Worm (Caenorhabditis elegans) whole organism, midembryonic: ENCODE data around the gene VM106R.1.

Source experiments
- T22C8.4 ChIP-seq: fragments of 200-800 bp; sonication (Bioruptor generic); IDR thresholded peaks from 2 replicates; pipeline ENCODE4 v1.3.6; 2022; ENCODE audit warnings: missing genetic modification characterization, missing compliant biosample characterization
- cog-1 ChIP-seq: sonication (generic microtip); optimal IDR thresholded peaks from 2 replicates; lab custom pipeline; 2016; ENCODE audit warnings: missing genetic modification characterization, missing compliant biosample characterization
- flt-1 ChIP-seq: fragments of 200-800 bp; sonication (Bioruptor generic); IDR thresholded peaks from 2 replicates; pipeline ENCODE4 v1.3.6; 2022; ENCODE audit warnings: missing genetic modification characterization, missing compliant biosample characterization
- klf-2 ChIP-seq: fragments of 200-800 bp; sonication (Bioruptor generic); conservative IDR thresholded peaks from 2 replicates; pipeline ENCODE4 v1.3.6; 2022; ENCODE audit warnings: missing genetic modification reagents, missing genetic modification characterization, missing compliant biosample characterization
- med-1 ChIP-seq: sonication (generic microtip); optimal IDR thresholded peaks from 2 replicates; lab custom pipeline; 2017; ENCODE audit warnings: missing genetic modification characterization, mild to moderate bottlenecking, missing compliant biosample characterization, antibody characterized with exemption, missing genetic modification reagents; ENCODE audit not compliant: insufficient read depth
- ref-1 ChIP-seq: fragments of 200-800 bp; sonication (Bioruptor generic); conservative IDR thresholded peaks from 2 replicates; pipeline ENCODE4 v1.3.6; 2022; ENCODE audit warnings: missing genetic modification reagents, missing genetic modification characterization, missing compliant biosample characterization
- tab-1 ChIP-seq: fragments of 200-800 bp; sonication (Bioruptor generic); IDR thresholded peaks from 2 replicates; pipeline ENCODE4 v1.3.6; 2022; ENCODE audit warnings: missing genetic modification characterization, missing compliant biosample characterization
- ztf-23 ChIP-seq: fragments of 200-800 bp; sonication (Bioruptor generic); IDR thresholded peaks from 2 replicates; pipeline ENCODE4 v1.3.6; 2022; ENCODE audit warnings: missing genetic modification reagents, missing genetic modification characterization, missing compliant biosample characterization
- ztf-29 ChIP-seq: fragments of 200-800 bp; sonication (Bioruptor generic); IDR thresholded peaks from 2 replicates; pipeline ENCODE4 v1.3.6; 2022; ENCODE audit warnings: missing genetic modification reagents, missing genetic modification characterization, missing compliant biosample characterization

The VM106R.1 gene

DNA sequence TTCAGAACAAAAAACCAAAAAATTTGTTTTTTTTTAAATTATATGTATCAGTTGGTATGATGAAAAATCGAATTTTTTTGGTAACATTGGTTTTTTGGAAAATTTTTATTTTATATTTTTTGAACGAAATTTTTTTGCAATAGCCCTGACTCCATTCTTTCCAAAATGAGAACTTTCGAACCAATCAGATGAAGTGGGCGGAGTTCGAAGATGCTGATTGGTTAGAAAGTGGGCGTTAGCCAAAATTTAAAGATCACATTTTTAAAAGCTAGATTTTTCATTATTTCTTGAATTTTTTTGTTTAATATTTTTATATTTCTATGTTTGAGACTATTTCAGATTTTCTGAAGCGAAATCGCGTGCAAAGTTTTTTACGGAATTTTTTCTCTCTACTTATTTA lies 32.3 kb upstream of the VM106R.1 start:
- TF ChIP-seq med-1 (GFP tag; lab: Kevin White, UChicago), result no peak
- TF ChIP-seq tab-1 (GFP tag; lab: Robert Waterston, UW), result no peak
- TF ChIP-seq ztf-29 (GFP tag; lab: Robert Waterston, UW), result no peak
- no peak for TF ChIP-seq T22C8.4 (GFP tag; lab: Robert Waterston, UW)
- no peak for TF ChIP-seq cog-1
- no peak for TF ChIP-seq ref-1 (GFP tag; lab: Robert Waterston, UW)
- TF ChIP-seq flt-1 (GFP tag; lab: Robert Waterston, UW), result no peak
- TF ChIP-seq ztf-23 (GFP tag; lab: Robert Waterston, UW), result no peak
- TF ChIP-seq klf-2 (GFP tag; lab: Robert Waterston, UW), result no peak

DNA sequence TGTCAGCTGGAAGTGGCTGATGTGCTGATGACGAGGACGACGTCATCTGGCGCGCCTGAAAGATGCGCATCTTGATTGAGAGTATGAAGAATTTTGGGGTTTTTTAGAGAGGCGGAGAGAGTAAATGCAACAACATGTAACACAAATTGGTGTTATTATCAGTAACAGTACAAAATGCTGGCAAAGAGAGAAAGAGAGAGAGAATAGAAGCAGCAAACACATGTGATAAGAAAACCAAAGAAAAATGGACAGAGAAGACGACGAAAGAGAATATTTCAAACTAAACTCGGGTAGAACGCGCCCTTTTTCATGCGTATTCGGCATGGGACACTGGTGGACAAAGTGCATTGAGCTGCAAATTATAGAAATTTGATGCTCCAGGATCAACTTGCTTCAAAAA lies 31.9 kb upstream of the VM106R.1 start, which contains the start of gene M106.3:
TSS of gene M106.3 (minus strand) at position 70 of the 400 bp plus-strand sequence.
- TF ChIP-seq ref-1 (GFP tag; lab: Robert Waterston, UW) (no peak), ztf-23 (GFP tag; lab: Robert Waterston, UW) (no peak), flt-1 (GFP tag; lab: Robert Waterston, UW) (no peak), klf-2 (GFP tag; lab: Robert Waterston, UW) (no peak), ztf-29 (GFP tag; lab: Robert Waterston, UW) (no peak), tab-1 (GFP tag; lab: Robert Waterston, UW) (no peak)

DNA sequence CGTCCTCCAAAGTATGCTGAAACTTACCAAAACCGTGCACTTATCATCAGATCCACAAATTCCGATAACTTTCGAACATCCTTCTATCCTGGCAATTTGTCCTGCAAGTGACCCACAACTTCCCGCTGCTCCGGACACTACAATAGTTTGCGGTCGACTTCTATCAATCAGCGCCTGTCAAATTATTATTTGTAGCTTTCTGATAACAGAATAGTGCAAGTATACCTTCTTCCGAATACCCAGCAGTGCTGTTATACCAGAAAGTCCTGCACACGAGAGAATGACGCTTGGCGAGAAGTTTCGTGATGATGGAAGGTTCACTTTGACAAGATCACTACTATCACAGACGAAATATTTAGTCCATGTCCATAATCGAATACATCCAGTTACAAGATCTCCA lies 30.4 kb upstream of the VM106R.1 start:
- TF ChIP-seq cog-1 (no peak), tab-1 (GFP tag; lab: Robert Waterston, UW) (no peak), flt-1 (GFP tag; lab: Robert Waterston, UW) (no peak)

DNA sequence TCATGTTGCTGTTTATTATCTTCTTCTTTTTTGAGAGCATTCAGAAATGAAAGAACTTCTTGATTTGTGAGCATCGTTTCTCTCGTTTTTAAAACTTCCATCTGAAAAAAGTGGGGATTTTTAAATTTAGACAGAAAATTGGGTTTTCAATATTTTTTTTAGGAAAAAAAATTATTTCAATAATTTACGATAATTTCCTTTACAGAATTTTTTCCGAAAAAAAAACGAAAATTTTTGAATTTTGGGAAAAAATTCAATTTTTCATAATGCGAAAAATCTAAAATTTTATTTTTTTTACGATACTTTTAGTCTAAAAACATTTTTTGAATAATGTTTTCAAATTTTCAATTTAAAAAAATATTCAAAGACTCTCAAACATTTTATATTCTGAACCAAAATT lies 28.1 kb upstream of the VM106R.1 start, which contains the start of gene M106.7:
TSS of gene M106.7 (minus strand) at position 101 of the 400 bp plus-strand sequence.
- TF ChIP-seq flt-1 (GFP tag; lab: Robert Waterston, UW) (no peak), ref-1 (GFP tag; lab: Robert Waterston, UW) (no peak), cog-1 (no peak)

DNA sequence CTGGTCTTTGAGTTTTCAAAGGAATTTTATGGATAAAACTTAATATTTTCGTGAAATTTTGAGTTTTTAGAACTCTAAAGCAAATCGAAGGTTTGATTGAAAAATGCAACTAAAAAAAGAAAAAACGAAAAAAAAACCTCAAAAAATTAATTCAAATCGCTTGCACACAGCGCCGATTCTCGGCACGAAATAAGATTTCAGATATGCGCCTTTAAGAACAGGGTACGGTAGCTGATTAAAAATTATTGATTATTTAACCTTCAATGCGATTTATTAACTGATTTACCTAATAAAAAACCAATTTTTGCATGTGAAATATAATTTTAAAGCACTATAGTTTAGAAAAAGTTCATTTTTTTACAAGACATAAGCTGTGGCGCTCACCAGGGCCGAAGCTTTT lies 23.9 kb upstream of the VM106R.1 start:
- TF ChIP-seq cog-1 (no peak), ref-1 (GFP tag; lab: Robert Waterston, UW) (no peak)

DNA sequence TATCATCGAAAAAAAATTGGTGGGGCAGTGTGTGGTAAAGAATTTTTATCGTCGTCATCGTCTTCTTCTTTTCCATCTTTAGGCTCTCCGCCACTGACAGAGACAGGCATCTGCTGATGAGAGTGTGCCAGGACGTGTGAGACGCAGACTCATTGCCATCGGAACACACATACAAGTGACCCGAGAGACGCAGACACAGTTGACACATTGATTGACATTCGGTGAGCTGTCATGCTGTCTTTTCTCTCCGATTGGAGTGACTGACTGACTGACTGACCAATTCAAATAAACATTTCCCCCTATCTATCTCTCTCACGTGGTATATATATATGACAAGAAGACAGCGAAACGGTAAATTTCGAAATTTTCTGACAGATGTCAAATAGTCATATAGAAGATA lies 22.1 kb upstream of the VM106R.1 start:
- TF ChIP-seq cog-1 (peak; percentile 68), ztf-23 (GFP tag; lab: Robert Waterston, UW) (no peak)

DNA sequence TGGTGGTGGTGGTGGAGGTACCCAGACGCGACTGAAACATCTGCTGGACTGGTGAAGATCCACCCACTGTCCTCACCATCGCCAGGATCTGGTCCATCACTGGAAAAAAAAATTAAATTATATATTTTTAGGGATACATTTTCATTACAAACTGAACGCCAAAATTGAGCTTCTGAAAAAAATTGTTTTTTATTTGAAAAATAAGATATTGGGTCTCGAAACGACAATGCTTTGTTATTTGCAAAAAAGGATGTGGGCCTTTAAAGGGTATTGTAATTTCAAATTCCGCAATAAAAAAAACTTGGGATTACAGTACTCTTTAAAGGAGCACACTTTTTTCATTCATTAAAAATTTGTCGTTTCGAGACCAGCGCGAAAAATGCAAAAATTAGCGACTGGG lies 20.9 kb upstream of the VM106R.1 start, which contains the start of gene M106.2:
TSS of gene M106.2 (minus strand) at position 101 of the 400 bp plus-strand sequence.
- TF ChIP-seq klf-2 (GFP tag; lab: Robert Waterston, UW), result no peak
- TF ChIP-seq ref-1 (GFP tag; lab: Robert Waterston, UW), result no peak
- no peak for TF ChIP-seq T22C8.4 (GFP tag; lab: Robert Waterston, UW)
- no peak for TF ChIP-seq ztf-23 (GFP tag; lab: Robert Waterston, UW)
- TF ChIP-seq med-1 (GFP tag; lab: Kevin White, UChicago), result no peak
- no peak for TF ChIP-seq flt-1 (GFP tag; lab: Robert Waterston, UW)
- TF ChIP-seq tab-1 (GFP tag; lab: Robert Waterston, UW), result no peak
- no peak for TF ChIP-seq cog-1
- no peak for TF ChIP-seq ztf-29 (GFP tag; lab: Robert Waterston, UW)

DNA sequence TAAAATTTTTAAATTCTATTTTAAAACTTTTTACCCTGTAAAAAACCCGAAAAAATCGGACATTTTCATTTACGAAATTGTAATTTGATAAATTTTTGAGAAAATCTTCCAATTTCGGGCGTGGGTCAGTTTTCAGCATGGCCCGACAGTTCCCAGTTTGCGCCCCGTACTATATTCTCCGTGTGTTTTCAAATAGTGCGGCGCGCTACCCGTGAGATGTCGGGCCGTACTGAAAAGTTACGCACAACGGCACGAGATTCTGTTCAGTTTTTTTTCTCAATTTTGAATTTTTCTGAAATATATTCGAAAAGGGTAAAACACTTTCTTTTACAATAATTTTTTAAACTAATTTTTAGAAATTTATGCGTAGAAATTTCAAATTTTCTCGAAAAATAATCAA lies 18.1 kb upstream of the VM106R.1 start:
- TF ChIP-seq klf-2 (GFP tag; lab: Robert Waterston, UW) (no peak), T22C8.4 (GFP tag; lab: Robert Waterston, UW) (no peak), tab-1 (GFP tag; lab: Robert Waterston, UW) (no peak), ref-1 (GFP tag; lab: Robert Waterston, UW) (no peak), cog-1 (no peak), flt-1 (GFP tag; lab: Robert Waterston, UW) (no peak), ztf-23 (GFP tag; lab: Robert Waterston, UW) (no peak), ztf-29 (GFP tag; lab: Robert Waterston, UW) (no peak), med-1 (GFP tag; lab: Kevin White, UChicago) (no peak)

DNA sequence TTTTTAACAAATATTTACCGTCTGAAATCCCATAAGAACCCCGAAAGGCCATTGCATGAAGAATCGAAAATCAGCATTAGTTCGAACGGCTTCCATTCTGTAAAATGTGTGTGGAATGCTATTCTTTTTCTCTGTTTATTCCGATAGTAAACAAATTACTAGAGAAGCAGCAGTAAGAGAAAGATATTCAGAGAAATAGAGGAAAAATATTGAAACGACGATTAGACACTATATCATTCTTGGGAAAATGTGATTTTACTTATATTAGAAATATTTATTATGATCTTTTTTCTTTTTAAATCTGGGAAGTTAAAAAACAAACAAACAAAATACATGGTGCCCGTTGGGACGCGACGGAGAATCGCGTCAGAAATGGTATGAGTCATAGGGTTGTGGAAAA lies 14.5 kb upstream of the VM106R.1 start, which contains the start of gene M106.8:
TSS of gene M106.8 (minus strand) at position 101 of the 400 bp plus-strand sequence.
- TF ChIP-seq ref-1 (GFP tag; lab: Robert Waterston, UW) (no peak), ztf-23 (GFP tag; lab: Robert Waterston, UW) (no peak), klf-2 (GFP tag; lab: Robert Waterston, UW) (no peak), tab-1 (GFP tag; lab: Robert Waterston, UW) (no peak), cog-1 (no peak), med-1 (GFP tag; lab: Kevin White, UChicago) (no peak), ztf-29 (GFP tag; lab: Robert Waterston, UW) (no peak), flt-1 (GFP tag; lab: Robert Waterston, UW) (no peak), T22C8.4 (GFP tag; lab: Robert Waterston, UW) (no peak)

DNA sequence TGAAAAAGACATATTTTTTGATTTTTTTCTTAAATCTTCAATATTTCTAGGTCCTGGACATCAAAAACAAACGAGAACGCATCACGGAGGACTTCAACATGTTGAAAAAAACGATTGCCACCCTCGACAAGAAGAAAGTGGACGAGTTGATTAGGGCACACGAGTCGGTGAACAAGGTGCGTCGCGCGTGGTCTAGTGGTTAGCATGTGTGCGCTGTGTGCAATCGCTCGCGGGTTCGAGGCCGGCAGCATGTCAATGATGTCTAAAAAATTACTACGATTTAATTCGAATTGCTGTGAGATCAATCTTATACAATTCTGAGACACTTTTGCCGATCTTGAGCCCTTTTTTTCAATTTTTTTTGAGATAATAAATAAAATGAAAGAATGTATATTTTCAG lies 11.1 kb upstream of the VM106R.1 start:
- TF ChIP-seq med-1 (GFP tag; lab: Kevin White, UChicago) (peak; percentile 69), klf-2 (GFP tag; lab: Robert Waterston, UW) (peak; percentile 89), T22C8.4 (GFP tag; lab: Robert Waterston, UW) (peak; percentile 93), ztf-23 (GFP tag; lab: Robert Waterston, UW) (peak; percentile 92), cog-1 (peak; percentile 92), ztf-29 (GFP tag; lab: Robert Waterston, UW) (peak; percentile 87), ref-1 (GFP tag; lab: Robert Waterston, UW) (peak; percentile 98), flt-1 (GFP tag; lab: Robert Waterston, UW) (peak; percentile 97), tab-1 (GFP tag; lab: Robert Waterston, UW) (peak; percentile 95)
